Fruit fly (Drosophila melanogaster): ENCODE data around the gene CG12237.

dm6 chrX:19666991-19667409 lies 24.3 kb upstream of the CG12237 start, which contains the start of gene Zw:
- peak; percentile 9 for TF ChIP-seq fd59A (GFP tag; optimal IDR thresholded peaks at IDR 0.05)
- peak; percentile 16 for TF ChIP-seq dac (GFP tag; optimal IDR thresholded peaks at IDR 0.05)
- TF ChIP-seq eg (GFP tag; IDR thresholded peaks at IDR 0.05) = peak; percentile 74
- peak; percentile 49; the same call in 1 of the 2 replicates for TF ChIP-seq Gug (GFP tag; IDR thresholded peaks at IDR 0.05)
- TF ChIP-seq CG6854 (GFP tag; optimal IDR thresholded peaks at IDR 0.05) = peak; percentile 33
- peak; percentile 36 for TF ChIP-seq CG8632 (GFP tag; optimal IDR thresholded peaks at IDR 0.05)
- peak; percentile 55 for TF ChIP-seq vri (GFP tag; optimal IDR thresholded peaks at IDR 0.05)
- TF ChIP-seq achi (GFP tag; optimal IDR thresholded peaks at IDR 0.05) = peak; percentile 43
- TF ChIP-seq CG10669 (GFP tag; optimal IDR thresholded peaks at IDR 0.05) = peak; percentile 40
- TF ChIP-seq CG32006 (GFP tag; optimal IDR thresholded peaks at IDR 0.05) = peak; percentile 55
- TF ChIP-seq Lpt (GFP tag; optimal IDR thresholded peaks at IDR 0.05) = peak; percentile 26
- TF ChIP-seq CG6276 (GFP tag; optimal IDR thresholded peaks at IDR 0.05) = no peak
- TF ChIP-seq CG8319 (GFP tag; optimal IDR thresholded peaks at IDR 0.05) = no peak
- TF ChIP-seq CG31627 (GFP tag; optimal IDR thresholded peaks at IDR 0.05) = peak; percentile 60

All from whole organism, prepupa.